Worm (Caenorhabditis elegans) whole organism, midembryonic: Measurements from ENCODE around the gene R02E12.12.

Experiments
- T22C8.4 ChIP-seq: fragments of 200-800 bp; sonication (Bioruptor generic); IDR thresholded peaks from 2 replicates; pipeline ENCODE4 v1.3.6; 2022; ENCODE audit warnings: missing genetic modification characterization, missing compliant biosample characterization
- cog-1 ChIP-seq: sonication (generic microtip); optimal IDR thresholded peaks from 2 replicates; lab custom pipeline; 2016; ENCODE audit warnings: missing genetic modification characterization, missing compliant biosample characterization
- flt-1 ChIP-seq: fragments of 200-800 bp; sonication (Bioruptor generic); IDR thresholded peaks from 2 replicates; pipeline ENCODE4 v1.3.6; 2022; ENCODE audit warnings: missing genetic modification characterization, missing compliant biosample characterization
- klf-2 ChIP-seq: fragments of 200-800 bp; sonication (Bioruptor generic); conservative IDR thresholded peaks from 2 replicates; pipeline ENCODE4 v1.3.6; 2022; ENCODE audit warnings: missing genetic modification reagents, missing genetic modification characterization, missing compliant biosample characterization
- med-1 ChIP-seq: sonication (generic microtip); optimal IDR thresholded peaks from 2 replicates; lab custom pipeline; 2017; ENCODE audit warnings: missing genetic modification characterization, mild to moderate bottlenecking, missing compliant biosample characterization, antibody characterized with exemption, missing genetic modification reagents; ENCODE audit not compliant: insufficient read depth
- ref-1 ChIP-seq: fragments of 200-800 bp; sonication (Bioruptor generic); conservative IDR thresholded peaks from 2 replicates; pipeline ENCODE4 v1.3.6; 2022; ENCODE audit warnings: missing genetic modification reagents, missing genetic modification characterization, missing compliant biosample characterization
- tab-1 ChIP-seq: fragments of 200-800 bp; sonication (Bioruptor generic); IDR thresholded peaks from 2 replicates; pipeline ENCODE4 v1.3.6; 2022; ENCODE audit warnings: missing genetic modification characterization, missing compliant biosample characterization
- ztf-23 ChIP-seq: fragments of 200-800 bp; sonication (Bioruptor generic); IDR thresholded peaks from 2 replicates; pipeline ENCODE4 v1.3.6; 2022; ENCODE audit warnings: missing genetic modification reagents, missing genetic modification characterization, missing compliant biosample characterization
- ztf-29 ChIP-seq: fragments of 200-800 bp; sonication (Bioruptor generic); IDR thresholded peaks from 2 replicates; pipeline ENCODE4 v1.3.6; 2022; ENCODE audit warnings: missing genetic modification reagents, missing genetic modification characterization, missing compliant biosample characterization

The R02E12.12 gene

DNA sequence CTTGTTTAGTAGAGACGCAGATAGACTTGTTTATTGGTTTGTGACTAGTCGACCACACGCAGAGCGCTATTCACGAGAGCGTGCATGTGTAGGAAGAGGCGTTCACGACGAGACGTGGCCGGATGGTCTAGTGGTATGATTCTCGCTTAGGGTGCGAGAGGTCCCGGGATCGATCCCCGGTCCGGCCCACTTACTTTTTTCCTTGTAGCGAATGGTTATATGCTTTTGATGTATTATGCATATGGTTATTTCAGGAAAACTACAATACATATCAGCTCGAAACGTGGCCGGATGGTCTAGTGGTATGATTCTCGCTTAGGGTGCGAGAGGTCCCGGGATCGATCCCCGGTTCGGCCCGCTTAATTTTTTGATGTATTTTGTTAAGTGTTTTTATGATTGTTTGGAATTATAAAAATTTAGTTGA, 33.3 kb upstream of the R02E12.12 start:
- TF ChIP-seq med-1, result peak; percentile 58
- TF ChIP-seq cog-1 (tag; lab: Kevin White, UChicago), result peak; percentile 89
- peak; percentile 98 for TF ChIP-seq flt-1 (GFP tag; lab: Robert Waterston, UW)
- peak; percentile 86 for TF ChIP-seq T22C8.4 (GFP tag; lab: Robert Waterston, UW)
- peak; percentile 95 for TF ChIP-seq tab-1
- peak; percentile 89 for TF ChIP-seq ref-1
- TF ChIP-seq ztf-29 (GFP tag; lab: Robert Waterston, UW), result peak; percentile 92
- TF ChIP-seq ztf-23 (GFP tag; lab: Robert Waterston, UW), result peak; percentile 88
- TF ChIP-seq klf-2 (GFP tag; lab: Robert Waterston, UW), result peak; percentile 76

DNA sequence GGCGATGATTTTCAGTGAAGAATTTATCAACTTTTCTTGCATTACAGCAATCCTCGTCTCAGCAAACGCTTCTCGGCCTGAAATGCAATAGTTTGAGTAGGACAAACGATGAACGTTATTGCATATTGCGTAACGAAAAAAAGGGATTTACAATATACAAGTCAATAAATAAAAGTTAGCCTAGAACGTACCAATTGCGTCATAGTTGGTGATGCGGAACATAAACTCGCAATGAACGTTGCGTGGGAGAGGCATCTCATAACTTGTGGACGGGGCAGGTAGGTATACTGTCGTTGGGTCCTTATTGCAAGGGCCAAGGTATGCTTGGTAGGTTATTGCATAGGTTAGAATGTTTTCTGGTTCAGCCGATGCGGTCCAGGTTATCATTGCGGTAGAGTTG, 32.5 kb upstream of the R02E12.12 start:
- TF ChIP-seq cog-1 (tag; lab: Kevin White, UChicago) (no peak), ztf-29 (GFP tag; lab: Robert Waterston, UW) (no peak), tab-1 (no peak), klf-2 (GFP tag; lab: Robert Waterston, UW) (no peak), T22C8.4 (GFP tag; lab: Robert Waterston, UW) (no peak), flt-1 (GFP tag; lab: Robert Waterston, UW) (no peak), med-1 (no peak), ref-1 (no peak), ztf-23 (GFP tag; lab: Robert Waterston, UW) (no peak)

DNA sequence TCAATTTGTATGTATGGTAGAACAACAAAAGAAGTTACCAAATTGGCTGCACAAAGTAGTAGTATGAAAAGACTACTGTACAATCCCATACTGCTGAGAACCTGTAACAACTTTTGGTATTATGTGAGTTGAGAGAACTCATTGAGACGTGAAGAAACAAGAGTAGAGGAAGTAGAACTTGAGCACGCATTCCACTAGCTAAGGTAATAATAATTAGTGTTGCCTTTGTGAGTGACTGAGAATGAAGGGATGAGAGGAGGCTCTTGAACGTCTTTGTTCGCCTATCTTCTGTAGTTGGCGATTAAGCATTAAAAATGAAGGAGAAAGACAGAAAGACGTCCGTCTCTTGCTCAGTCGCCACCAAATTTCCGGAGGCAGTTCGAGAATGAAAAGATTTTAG, 29.8 kb upstream of the R02E12.12 start, which contains the start of gene C16B8.4:
Gene C16B8.4, minus strand, starts transcription at position 101 of the 400 bp plus-strand sequence.
- TF ChIP-seq ztf-29 (GFP tag; lab: Robert Waterston, UW) (no peak), T22C8.4 (GFP tag; lab: Robert Waterston, UW) (no peak), ztf-23 (GFP tag; lab: Robert Waterston, UW) (no peak)

DNA sequence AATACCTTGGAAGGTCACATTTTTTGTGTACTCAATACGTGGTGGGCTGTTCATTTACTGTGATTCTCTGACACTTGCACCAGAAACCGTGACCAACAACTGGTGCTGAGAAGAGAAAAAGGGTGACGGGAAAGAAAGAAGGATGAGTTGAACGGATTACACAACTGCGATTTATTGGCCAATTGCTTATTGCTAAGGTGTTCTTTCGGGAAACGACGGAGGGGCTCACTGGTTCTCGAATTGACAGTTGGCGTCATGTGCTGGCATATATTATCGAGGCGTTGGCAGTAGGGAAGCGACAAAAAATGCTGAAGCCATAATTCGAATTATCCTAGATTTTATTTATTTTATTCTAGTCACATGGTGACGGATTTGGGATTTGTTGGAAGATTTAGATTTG, 29.2 kb upstream of the R02E12.12 start:
- TF ChIP-seq ztf-23 (GFP tag; lab: Robert Waterston, UW), result no peak
- TF ChIP-seq T22C8.4 (GFP tag; lab: Robert Waterston, UW), result no peak
- TF ChIP-seq cog-1 (tag; lab: Kevin White, UChicago), result no peak
- no peak for TF ChIP-seq klf-2 (GFP tag; lab: Robert Waterston, UW)
- TF ChIP-seq med-1, result no peak
- no peak for TF ChIP-seq flt-1 (GFP tag; lab: Robert Waterston, UW)
- TF ChIP-seq tab-1, result no peak

DNA sequence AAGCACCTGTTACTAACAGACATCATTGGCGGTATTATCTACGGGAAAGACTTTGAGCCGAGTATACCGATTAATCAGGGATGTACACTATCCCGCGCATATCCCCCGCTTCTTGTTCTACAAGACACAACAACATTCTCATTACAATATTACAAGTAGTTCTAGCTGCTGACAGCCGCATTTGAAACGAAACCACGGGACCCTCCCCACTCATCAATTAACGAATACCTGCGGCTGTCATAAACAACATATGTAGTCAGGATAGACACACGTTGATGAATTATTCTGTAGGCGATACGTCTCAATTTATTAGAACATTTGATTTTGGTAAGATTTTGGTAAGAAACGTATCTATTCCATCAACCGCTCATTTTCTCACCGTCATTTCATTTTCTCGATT, 26.6 kb upstream of the R02E12.12 start:
- TF ChIP-seq ref-1 (no peak), ztf-29 (GFP tag; lab: Robert Waterston, UW) (no peak), flt-1 (GFP tag; lab: Robert Waterston, UW) (no peak), cog-1 (tag; lab: Kevin White, UChicago) (no peak), ztf-23 (GFP tag; lab: Robert Waterston, UW) (no peak), klf-2 (GFP tag; lab: Robert Waterston, UW) (no peak), tab-1 (no peak), med-1 (no peak), T22C8.4 (GFP tag; lab: Robert Waterston, UW) (no peak)

DNA sequence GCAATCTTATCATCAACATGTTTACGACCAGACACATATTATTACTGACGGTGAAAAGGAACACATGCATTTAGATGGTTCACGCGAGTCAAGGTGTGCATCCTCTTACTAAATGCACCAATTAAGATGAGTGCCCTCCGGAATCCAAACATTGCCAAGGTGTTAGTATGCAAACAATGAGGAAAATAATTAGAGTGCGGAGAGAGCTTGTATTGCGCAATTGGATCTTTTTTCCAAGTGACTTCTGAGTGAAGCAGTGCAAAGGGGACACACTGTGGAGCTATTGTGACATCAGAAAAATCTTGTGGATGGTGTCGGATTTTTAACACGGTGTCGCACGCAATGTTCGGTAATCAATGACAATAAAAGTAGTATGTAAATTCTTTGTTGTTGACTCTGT, 26.0 kb upstream of the R02E12.12 start:
- TF ChIP-seq ztf-23 (GFP tag; lab: Robert Waterston, UW), result no peak
- no peak for TF ChIP-seq ref-1
- TF ChIP-seq cog-1 (tag; lab: Kevin White, UChicago), result no peak
- TF ChIP-seq ztf-29 (GFP tag; lab: Robert Waterston, UW), result no peak
- no peak for TF ChIP-seq med-1
- no peak for TF ChIP-seq klf-2 (GFP tag; lab: Robert Waterston, UW)
- no peak for TF ChIP-seq T22C8.4 (GFP tag; lab: Robert Waterston, UW)
- TF ChIP-seq flt-1 (GFP tag; lab: Robert Waterston, UW), result no peak
- no peak for TF ChIP-seq tab-1

DNA sequence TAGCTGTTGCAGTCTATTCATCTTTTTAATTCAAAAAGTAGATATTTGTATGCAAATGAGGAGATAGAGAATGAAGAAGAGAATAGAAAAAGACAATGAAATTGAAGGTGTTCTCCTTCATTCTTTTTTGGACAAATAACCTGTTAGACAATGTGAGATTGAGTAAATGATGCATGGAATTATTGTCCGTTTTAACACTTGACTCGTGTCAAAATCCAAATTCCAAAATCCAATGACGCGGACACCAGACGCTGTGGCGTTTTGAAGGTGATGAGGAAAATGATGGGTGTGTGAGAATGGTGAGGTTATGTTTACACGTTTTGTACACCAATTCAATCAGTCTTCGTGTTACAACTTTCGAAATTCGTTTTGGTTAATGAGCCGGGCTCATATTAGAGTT, 24.2 kb upstream of the R02E12.12 start:
- TF ChIP-seq med-1 (no peak), klf-2 (GFP tag; lab: Robert Waterston, UW) (no peak), flt-1 (GFP tag; lab: Robert Waterston, UW) (no peak), ref-1 (no peak), tab-1 (no peak), ztf-23 (GFP tag; lab: Robert Waterston, UW) (no peak), T22C8.4 (GFP tag; lab: Robert Waterston, UW) (no peak), cog-1 (tag; lab: Kevin White, UChicago) (no peak), ztf-29 (GFP tag; lab: Robert Waterston, UW) (no peak)

DNA sequence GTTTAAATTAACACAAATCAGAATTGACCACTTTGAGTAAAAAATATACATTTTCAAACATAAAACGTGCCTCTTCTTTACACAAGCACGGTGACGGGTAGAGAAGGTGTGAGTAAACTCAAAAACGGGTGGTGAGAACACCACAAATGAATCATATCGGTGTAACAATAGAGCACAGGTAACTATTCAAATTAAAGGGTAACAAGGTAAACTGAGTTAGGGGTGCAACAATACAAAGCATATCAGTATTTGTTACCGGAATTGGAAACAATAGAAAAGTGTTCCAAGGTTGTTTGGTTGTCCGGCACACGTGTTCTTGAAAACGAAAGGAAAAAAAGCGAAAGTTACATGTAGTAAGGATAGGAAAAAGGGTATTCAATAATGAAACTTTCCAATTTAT, 20.9 kb upstream of the R02E12.12 start:
- no peak for TF ChIP-seq tab-1
- TF ChIP-seq flt-1 (GFP tag; lab: Robert Waterston, UW), result no peak
- TF ChIP-seq ref-1, result no peak
- no peak for TF ChIP-seq ztf-23 (GFP tag; lab: Robert Waterston, UW)
- TF ChIP-seq ztf-29 (GFP tag; lab: Robert Waterston, UW), result no peak
- no peak for TF ChIP-seq cog-1 (tag; lab: Kevin White, UChicago)
- no peak for TF ChIP-seq med-1

DNA sequence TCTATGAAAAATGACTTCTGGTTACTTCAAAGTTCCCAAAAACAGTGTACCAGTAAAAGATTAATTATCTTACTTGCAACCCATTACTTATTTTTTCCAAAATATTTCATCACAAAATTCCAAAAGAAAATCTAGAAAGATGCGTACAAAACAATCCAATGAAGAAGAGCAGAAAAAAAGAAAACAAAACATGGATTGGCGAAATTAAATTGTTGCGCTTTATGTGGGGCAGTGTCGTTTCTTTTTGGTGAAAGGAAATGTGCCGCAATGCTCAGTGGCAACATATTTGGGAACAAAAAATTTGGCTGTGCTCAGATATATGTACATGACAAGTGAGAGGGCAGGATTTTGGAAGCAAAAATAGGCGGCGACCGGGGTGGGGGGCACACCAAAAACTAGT, 14.7 kb upstream of the R02E12.12 start:
- TF ChIP-seq T22C8.4 (GFP tag; lab: Robert Waterston, UW), result no peak
- no peak for TF ChIP-seq med-1
- TF ChIP-seq cog-1 (tag; lab: Kevin White, UChicago), result no peak
- TF ChIP-seq ztf-23 (GFP tag; lab: Robert Waterston, UW), result no peak
- no peak for TF ChIP-seq ztf-29 (GFP tag; lab: Robert Waterston, UW)
- TF ChIP-seq flt-1 (GFP tag; lab: Robert Waterston, UW), result no peak
- no peak for TF ChIP-seq klf-2 (GFP tag; lab: Robert Waterston, UW)
- no peak for TF ChIP-seq ref-1
- no peak for TF ChIP-seq tab-1

DNA sequence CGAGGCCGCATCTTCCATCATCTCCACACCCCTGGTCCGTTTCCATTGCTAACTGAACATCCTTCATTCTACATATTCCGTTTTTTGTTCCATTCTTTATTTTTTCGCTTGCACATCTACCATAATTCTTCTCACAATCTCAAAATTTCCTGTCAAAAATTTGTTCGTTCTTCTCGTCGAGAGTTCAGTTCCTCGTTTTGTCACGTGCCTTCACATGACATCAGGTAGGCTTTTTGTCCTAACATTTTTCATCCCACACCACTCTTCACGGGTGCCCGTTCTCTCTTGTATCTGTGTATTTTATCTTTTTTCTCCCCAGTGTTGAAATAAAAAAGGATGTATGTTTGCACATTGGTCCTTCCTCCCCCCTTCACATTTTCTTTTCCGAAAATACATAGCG, 12.8 kb upstream of the R02E12.12 start:
- TF ChIP-seq cog-1 (tag; lab: Kevin White, UChicago), result no peak
- TF ChIP-seq ref-1, result no peak
- no peak for TF ChIP-seq klf-2 (GFP tag; lab: Robert Waterston, UW)
- no peak for TF ChIP-seq ztf-29 (GFP tag; lab: Robert Waterston, UW)
- no peak for TF ChIP-seq flt-1 (GFP tag; lab: Robert Waterston, UW)
- TF ChIP-seq tab-1, result no peak
- TF ChIP-seq ztf-23 (GFP tag; lab: Robert Waterston, UW), result no peak
- no peak for TF ChIP-seq med-1
- TF ChIP-seq T22C8.4 (GFP tag; lab: Robert Waterston, UW), result no peak
